Worm (Caenorhabditis elegans) whole organism, L3 larva: Measurements from ENCODE around the gene B0361.3.

Experiments
- aly-2 ChIP-seq: fragments of 150-350 bp; optimal IDR thresholded peaks from 2 replicates; lab custom pipeline; 2014; ENCODE audit warnings: missing biosample characterization, missing genetic modification characterization
- egl-27 ChIP-seq: sonication (generic microtip); optimal IDR thresholded peaks from 4 replicates; lab custom pipeline; 2017; ENCODE audit warnings: missing biosample characterization, missing genetic modification reagents, missing genetic modification characterization
- elt-3 ChIP-seq, 3 experiments: fragments of 150-350 bp in 1 of 3; sonication (generic microtip) in 2 of 3; optimal IDR thresholded peaks; 2 replicates in 2 of 3; 4 replicates in 1 of 3; lab custom pipeline; 2014 to 2017; ENCODE audit warnings: missing biosample characterization in 3 of 3, missing genetic modification characterization in 3 of 3
- fkh-10 ChIP-seq: sonication (generic microtip); optimal IDR thresholded peaks from 2 replicates; lab custom pipeline; 2017; ENCODE audit warnings: missing biosample characterization, missing genetic modification reagents, missing genetic modification characterization
- fkh-2 ChIP-seq: fragments of 150-350 bp; optimal IDR thresholded peaks from 2 replicates; lab custom pipeline; 2014; ENCODE audit warnings: missing biosample characterization, missing genetic modification reagents, missing genetic modification characterization
- jun-1 ChIP-seq: fragments of 150-350 bp; optimal IDR thresholded peaks from 2 replicates; lab custom pipeline; 2014; ENCODE audit warnings: missing biosample characterization, missing genetic modification reagents, missing genetic modification characterization
- mml-1 ChIP-seq: fragments of 150-350 bp; sonication (generic microtip); optimal IDR thresholded peaks from 3 replicates; lab custom pipeline; 2014; ENCODE audit warnings: missing biosample characterization, missing genetic modification characterization
- nhr-23 ChIP-seq: fragments of 150-350 bp; optimal IDR thresholded peaks from 2 replicates; lab custom pipeline; 2014; ENCODE audit warnings: missing biosample characterization, missing genetic modification reagents, missing genetic modification characterization
- nhr-25 ChIP-seq: sonication (generic microtip); optimal IDR thresholded peaks from 2 replicates; lab custom pipeline; 2017; ENCODE audit warnings: missing biosample characterization, missing genetic modification characterization
- pqm-1 ChIP-seq: fragments of 150-350 bp; optimal IDR thresholded peaks from 2 replicates; lab custom pipeline; 2017; ENCODE audit warnings: missing biosample characterization, missing genetic modification characterization, inconsistent platforms
- unc-39 ChIP-seq: sonication (generic microtip); optimal IDR thresholded peaks from 4 replicates; lab custom pipeline; 2017; ENCODE audit warnings: missing biosample characterization, missing genetic modification characterization
- zag-1 ChIP-seq: fragments of 150-350 bp; optimal IDR thresholded peaks from 2 replicates; lab custom pipeline; 2014; ENCODE audit warnings: missing biosample characterization, missing genetic modification characterization

ce11 chrIII:7310662-7311340 lies 29.5 kb downstream of the B0361.3 start, which contains the start of the genes F56C9.6 and F56C9.3:
- TF ChIP-seq nhr-25 (tag; lab: Kevin White, UChicago) (no peak), nhr-23 (no peak), zag-1 (tag; lab: Kevin White, UChicago) (no peak), jun-1 (tag; lab: Kevin White, UChicago) (no peak), elt-3 (tag; optimal IDR thresholded peaks at IDR 0.05; lab: Kevin White, UChicago) (no peak), mml-1 (no peak), fkh-10 (GFP tag; lab: Kevin White, UChicago) (no peak), pqm-1 (no peak), fkh-2 (tag; lab: Kevin White, UChicago) (no peak), aly-2 (tag; lab: Kevin White, UChicago) (no peak), unc-39 (tag; lab: Kevin White, UChicago) (no peak), egl-27 (tag; lab: Kevin White, UChicago) (no peak)
